Worm (Caenorhabditis elegans) whole organism, L4/young adult: ENCODE data around the gene T24C12.3.

Experiments used
- dao-5 ChIP-seq: sonication (generic microtip); optimal IDR thresholded peaks from 2 replicates; lab custom pipeline; 2016; ENCODE audit warnings: missing genotype, missing genetic modification characterization, moderate library complexity, missing compliant biosample characterization
- him-1 ChIP-seq: sonication (generic microtip); optimal IDR thresholded peaks from 2 replicates; lab custom pipeline; 2016; ENCODE audit warnings: missing genotype, missing genetic modification reagents, missing genetic modification characterization, missing compliant biosample characterization

ce11 chrX:2242568-2243185, 39.0 kb upstream of the T24C12.3 start, which contains the start of gene rpl-11.2:
- TF ChIP-seq dao-5 (tag; lab: Kevin White, UChicago) (no peak), him-1 (peak; percentile 87)
